Worm (Caenorhabditis elegans) whole organism, L1 larva: ENCODE results near the gene F23B2.7.

Experiments
- alr-1 ChIP-seq: fragments of 200-800 bp; sonication (Bioruptor generic); optimal IDR thresholded peaks from 2 replicates; lab custom pipeline; 2018; ENCODE audit warnings: borderline replicate concordance, mild to moderate bottlenecking, missing genetic modification characterization, missing compliant biosample characterization
- fos-1 ChIP-seq: fragments of 150-350 bp; optimal IDR thresholded peaks from 2 replicates; lab custom pipeline; 2014; ENCODE audit warnings: missing biosample characterization, missing genetic modification characterization

DNA sequence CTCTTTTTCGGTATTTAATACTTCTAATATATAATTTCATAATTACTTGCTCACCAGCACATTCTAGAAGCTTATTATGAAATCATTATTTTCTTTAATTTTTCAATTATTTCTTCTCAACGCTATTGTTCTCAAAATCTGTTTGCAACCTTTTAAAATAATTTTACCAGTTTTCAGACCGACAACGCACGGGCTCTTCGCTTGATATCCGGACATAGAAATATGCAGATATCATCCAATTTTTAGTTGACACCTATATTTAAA is 49.6 kb downstream of the F23B2.7 start, which contains the start of gene wnk-1:
- no peak for TF ChIP-seq fos-1 (tag; lab: Kevin White, UChicago)
- TF ChIP-seq alr-1 (tag; lab: Kevin White, UChicago) = no peak
